Fruit fly (Drosophila melanogaster): ENCODE data around the gene CG31642.

The CG31642 gene

dm6 chr2L:6127478-6127877, 9.2 kb downstream of the CG31642 start, which contains the start of gene WDR79 (continued):
- TF ChIP-seq CG12236 (GFP tag; optimal IDR thresholded peaks at IDR 0.05) (no peak), CG10147 (GFP tag; optimal IDR thresholded peaks at IDR 0.05) (no peak), sc (optimal IDR thresholded peaks at IDR 0.05) (no peak), sc (GFP tag; optimal IDR thresholded peaks at IDR 0.05) (no peak), ttk (GFP tag; IDR thresholded peaks at IDR 0.05) (no peak), wdn (GFP tag; IDR thresholded peaks at IDR 0.05) (no peak), pfk (GFP tag; optimal IDR thresholded peaks at IDR 0.05) (peak; percentile 17), CG12299 (tag; optimal IDR thresholded peaks at IDR 0.05) (no peak), Ets97D (GFP tag; optimal IDR thresholded peaks at IDR 0.05) (peak; percentile 14), az2 (GFP tag; optimal IDR thresholded peaks at IDR 0.05) (no peak), MBD-R2 (GFP tag; IDR thresholded peaks at IDR 0.05) (peak; percentile 75), Hey (tag; optimal IDR thresholded peaks at IDR 0.05) (no peak), sens (GFP tag) (peak; percentile 6), hb (GFP tag; IDR thresholded peaks at IDR 0.05; ENCODE audit: partially characterized antibody) (no peak), D19A (tag; optimal IDR thresholded peaks at IDR 0.05) (no peak), emc (GFP tag; optimal IDR thresholded peaks at IDR 0.05) (no peak), HmgZ (tag; optimal IDR thresholded peaks at IDR 0.05) (no peak), CG4617 (GFP tag; optimal IDR thresholded peaks at IDR 0.05; ENCODE audit: borderline replicate concordance) (peak; percentile 26), chn (GFP tag; optimal IDR thresholded peaks at IDR 0.05) (no peak), E2f2 (GFP tag; IDR thresholded peaks at IDR 0.05) (peak; percentile 74), CG13287 (GFP tag; IDR thresholded peaks at IDR 0.05; ENCODE audit: partially characterized antibody) (peak; percentile 48; the same call in 1 of the 2 replicates), repo (GFP tag; optimal IDR thresholded peaks at IDR 0.05) (no peak), row (GFP tag; IDR thresholded peaks at IDR 0.05) (peak; percentile 45; the same call in 2 of the 3 replicates), CG17328 (GFP tag; IDR thresholded peaks at IDR 0.05) (no peak), Doc2 (GFP tag; IDR thresholded peaks at IDR 0.05) (no peak), Mad (GFP tag; optimal IDR thresholded peaks at IDR 0.05) (no peak), BEAF-32 (GFP tag; optimal IDR thresholded peaks at IDR 0.05) (peak; percentile 12), CG15696 (tag; optimal IDR thresholded peaks at IDR 0.05) (no peak), MESR4 (GFP tag; optimal IDR thresholded peaks at IDR 0.05) (peak; percentile 16), slbo (GFP tag; IDR thresholded peaks at IDR 0.05) (no peak), CG11695 (GFP tag; IDR thresholded peaks at IDR 0.05) (no peak), Dp (GFP tag; optimal IDR thresholded peaks at IDR 0.05) (peak; percentile 68), CG2712 (tag; optimal IDR thresholded peaks at IDR 0.05) (no peak), kni (GFP tag; optimal IDR thresholded peaks at IDR 0.05) (no peak), psq (GFP tag; optimal IDR thresholded peaks at IDR 0.05) (no peak), phol (tag; optimal IDR thresholded peaks at IDR 0.05) (peak; percentile 40), stwl (tag; optimal IDR thresholded peaks at IDR 0.05) (peak; percentile 84), Dek (tag; optimal IDR thresholded peaks at IDR 0.05) (no peak), CG17385 (GFP tag; optimal IDR thresholded peaks at IDR 0.05) (no peak), CG9797 (GFP tag; optimal IDR thresholded peaks at IDR 0.05) (peak; percentile 73), pzg (GFP tag; optimal IDR thresholded peaks at IDR 0.05) (peak; percentile 50), Xbp1 (GFP tag; optimal IDR thresholded peaks at IDR 0.05) (no peak), Med (GFP tag) (peak; percentile 57), CG12769 (tag; optimal IDR thresholded peaks at IDR 0.05) (no peak), salm (tag; optimal IDR thresholded peaks at IDR 0.05) (no peak), Pdp1 (GFP tag; optimal IDR thresholded peaks at IDR 0.05) (no peak), HmgD (GFP tag; optimal IDR thresholded peaks at IDR 0.05) (no peak), CG4820 (GFP tag; optimal IDR thresholded peaks at IDR 0.05) (no peak), tgo (GFP tag; IDR thresholded peaks at IDR 0.05) (no peak), CTCF (GFP tag; optimal IDR thresholded peaks at IDR 0.05) (peak; percentile 38), CG11247 (GFP tag; IDR thresholded peaks at IDR 0.05) (no peak), pros (GFP tag; optimal IDR thresholded peaks at IDR 0.05) (no peak)

All from whole organism, embryonic.